Worm (Caenorhabditis elegans) whole organism, L3 larva: ENCODE data around the gene T25B9.5.

ENCODE experiments used
- aly-2 ChIP-seq: fragments of 150-350 bp; optimal IDR thresholded peaks from 2 replicates; lab custom pipeline; 2014; ENCODE audit warnings: missing biosample characterization, missing genetic modification characterization
- ama-1 ChIP-seq: fragments of 150-350 bp; optimal IDR thresholded peaks from 2 replicates; lab custom pipeline; 2018
- ceh-16 ChIP-seq: sonication (generic microtip); optimal IDR thresholded peaks from 2 replicates; lab custom pipeline; 2017; ENCODE audit warnings: missing biosample characterization, missing genetic modification characterization
- ceh-82 ChIP-seq: fragments of 150-350 bp; optimal IDR thresholded peaks from 2 replicates; lab custom pipeline; 2014; ENCODE audit warnings: missing biosample characterization, missing genetic modification characterization
- daf-12 ChIP-seq: fragments of 150-350 bp; optimal IDR thresholded peaks from 2 replicates; lab custom pipeline; 2014; ENCODE audit warnings: missing biosample characterization, missing genetic modification reagents, missing genetic modification characterization
- egl-27 ChIP-seq: sonication (generic microtip); optimal IDR thresholded peaks from 4 replicates; lab custom pipeline; 2017; ENCODE audit warnings: missing biosample characterization, missing genetic modification reagents, missing genetic modification characterization
- elt-1 ChIP-seq: fragments of 150-350 bp; optimal IDR thresholded peaks from 2 replicates; lab custom pipeline; 2014; ENCODE audit warnings: missing biosample characterization, missing genetic modification characterization
- elt-2 ChIP-seq: sonication (generic microtip); optimal IDR thresholded peaks from 2 replicates; lab custom pipeline; 2016; ENCODE audit warnings: missing genetic modification reagents, mild to moderate bottlenecking, missing genetic modification characterization, missing compliant biosample characterization
- fkh-2 ChIP-seq: fragments of 150-350 bp; optimal IDR thresholded peaks from 2 replicates; lab custom pipeline; 2014; ENCODE audit warnings: missing biosample characterization, missing genetic modification reagents, missing genetic modification characterization
- fos-1 ChIP-seq: fragments of 150-350 bp; optimal IDR thresholded peaks from 2 replicates; lab custom pipeline; 2014; ENCODE audit warnings: missing biosample characterization, missing genetic modification characterization
- hmg-11 ChIP-seq: sonication (generic microtip); optimal IDR thresholded peaks from 2 replicates; lab custom pipeline; 2016; ENCODE audit warnings: missing genetic modification characterization, missing compliant biosample characterization
- jun-1 ChIP-seq: fragments of 150-350 bp; optimal IDR thresholded peaks from 2 replicates; lab custom pipeline; 2014; ENCODE audit warnings: missing biosample characterization, missing genetic modification reagents, missing genetic modification characterization
- lin-15B ChIP-seq: fragments of 150-350 bp; optimal IDR thresholded peaks from 2 replicates; lab custom pipeline; 2014; ENCODE audit warnings: missing biosample characterization, missing genetic modification characterization
- lsy-12 ChIP-seq: sonication (generic microtip); optimal IDR thresholded peaks from 2 replicates; lab custom pipeline; 2016; ENCODE audit warnings: mild to moderate bottlenecking, missing genetic modification characterization, missing compliant biosample characterization
- mml-1 ChIP-seq: fragments of 150-350 bp; sonication (generic microtip); optimal IDR thresholded peaks from 3 replicates; lab custom pipeline; 2014; ENCODE audit warnings: missing biosample characterization, missing genetic modification characterization
- nhr-11 ChIP-seq: fragments of 150-350 bp; optimal IDR thresholded peaks from 2 replicates; lab custom pipeline; 2014; ENCODE audit warnings: missing biosample characterization, missing genetic modification characterization
- nhr-12 ChIP-seq: fragments of 150-350 bp; optimal IDR thresholded peaks from 2 replicates; lab custom pipeline; 2014; ENCODE audit warnings: missing biosample characterization, missing genetic modification characterization
- nhr-23 ChIP-seq: fragments of 150-350 bp; optimal IDR thresholded peaks from 2 replicates; lab custom pipeline; 2014; ENCODE audit warnings: missing biosample characterization, missing genetic modification reagents, missing genetic modification characterization
- nhr-237 ChIP-seq: fragments of 150-350 bp; optimal IDR thresholded peaks from 2 replicates; lab custom pipeline; 2014; ENCODE audit warnings: missing biosample characterization, missing genetic modification characterization
- nhr-67 ChIP-seq: fragments of 150-350 bp; optimal IDR thresholded peaks from 2 replicates; lab custom pipeline; 2014; ENCODE audit warnings: missing biosample characterization, missing genetic modification characterization
- pha-4 ChIP-seq: fragments of 150-350 bp; optimal IDR thresholded peaks from 2 replicates; lab custom pipeline; 2014; ENCODE audit warnings: missing biosample characterization, missing genetic modification reagents, missing genetic modification characterization
- pqm-1 ChIP-seq: fragments of 150-350 bp; optimal IDR thresholded peaks from 2 replicates; lab custom pipeline; 2017; ENCODE audit warnings: missing biosample characterization, missing genetic modification characterization, inconsistent platforms
- snpc-4 ChIP-seq: fragments of 150-350 bp; optimal IDR thresholded peaks from 2 replicates; lab custom pipeline; 2014; ENCODE audit warnings: missing biosample characterization, missing genetic modification characterization
- tbx-2 ChIP-seq: sonication (generic microtip); optimal IDR thresholded peaks from 2 replicates; lab custom pipeline; 2016; ENCODE audit warnings: mild to moderate bottlenecking, missing genetic modification characterization, missing compliant biosample characterization
- zag-1 ChIP-seq: fragments of 150-350 bp; optimal IDR thresholded peaks from 2 replicates; lab custom pipeline; 2014; ENCODE audit warnings: missing biosample characterization, missing genetic modification characterization
- ztf-11 ChIP-seq: fragments of 150-350 bp; optimal IDR thresholded peaks from 2 replicates; lab custom pipeline; 2014; ENCODE audit warnings: missing biosample characterization, missing genetic modification characterization

The T25B9.5 gene

ce11 chrIV:10711729-10712128, 42.9 kb downstream of the T25B9.5 start, which contains the start of gene glb-21:
TSS of gene glb-21 (minus strand) at chrIV:10711794.
- TF ChIP-seq mml-1 (no peak), nhr-12 (no peak), tbx-2 (tag; lab: Kevin White, UChicago) (no peak), lin-15B (tag; lab: Kevin White, UChicago) (no peak)
- TF ChIP-seq, all 47 proteins: peak for 0

DNA sequence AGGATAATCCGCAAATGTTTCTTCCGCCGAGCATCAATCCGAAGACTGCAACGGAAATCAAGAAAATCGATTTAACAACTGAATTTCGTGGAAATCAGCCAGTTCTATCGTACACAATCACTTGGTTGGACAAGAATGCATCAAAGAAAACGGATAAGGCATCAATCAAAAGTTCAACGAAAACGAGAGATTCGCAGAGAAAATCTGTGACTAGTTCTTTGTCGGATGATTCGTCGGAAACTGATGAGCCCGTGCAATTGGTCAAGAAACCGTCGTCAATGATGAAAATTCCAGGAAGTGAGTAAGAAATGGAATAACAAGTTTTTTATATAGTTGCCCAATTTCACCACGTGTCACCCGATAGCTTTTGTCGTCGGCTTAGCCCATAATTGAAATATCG, 48.5 kb downstream of the T25B9.5 start, which contains the start of gene R102.6:
Gene R102.6 (minus strand): TSS at position 101 of the 400 bp plus-strand sequence.
- TF ChIP-seq elt-2 (tag; lab: Kevin White, UChicago) (no peak), ceh-82 (no peak), fkh-2 (tag; lab: Kevin White, UChicago) (no peak), nhr-12 (no peak), elt-1 (no peak), lsy-12 (tag; lab: Kevin White, UChicago) (no peak), fos-1 (tag; lab: Kevin White, UChicago) (no peak)

DNA sequence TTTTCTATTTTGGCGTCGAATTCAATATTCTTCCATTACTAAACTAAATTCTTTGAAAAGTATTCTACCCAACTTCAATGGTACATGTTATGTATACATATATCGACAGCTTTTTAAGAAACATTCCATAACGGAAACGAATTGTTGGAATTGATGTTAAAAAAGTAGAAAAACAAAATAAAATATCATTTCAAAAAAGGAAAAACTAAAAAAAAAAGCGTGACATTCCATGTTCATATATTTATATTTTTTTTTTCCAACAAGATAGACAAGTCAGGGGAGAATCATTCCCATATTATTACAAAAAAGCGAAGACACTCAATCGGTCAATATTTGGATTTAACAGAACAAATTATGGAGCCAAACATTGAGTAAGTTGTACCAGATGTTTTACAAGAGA, 49.4 kb downstream of the T25B9.5 start, which contains the start of gene R102.10:
Gene R102.10 (plus strand): TSS at position 301 of the 400 bp plus-strand sequence.
- no peak for TF ChIP-seq ama-1 (lab: Kevin White, UChicago)
- TF ChIP-seq egl-27 (tag; lab: Kevin White, UChicago): no peak
- TF ChIP-seq ceh-16 (tag; lab: Kevin White, UChicago): no peak
- no peak for TF ChIP-seq nhr-23 (tag; lab: Kevin White, UChicago)
- TF ChIP-seq pqm-1: no peak
- no peak for TF ChIP-seq nhr-237 (tag; lab: Kevin White, UChicago)
- no peak for TF ChIP-seq snpc-4 (tag; lab: Kevin White, UChicago)
- TF ChIP-seq ztf-11 (tag; lab: Kevin White, UChicago): no peak
- TF ChIP-seq zag-1 (tag; lab: Kevin White, UChicago): no peak
- TF ChIP-seq jun-1 (tag; lab: Kevin White, UChicago): no peak
- TF ChIP-seq pha-4 (tag; lab: Kevin White, UChicago): no peak
- TF ChIP-seq daf-12 (tag; lab: Kevin White, UChicago): no peak
- TF ChIP-seq nhr-11 (tag; lab: Kevin White, UChicago): no peak
- TF ChIP-seq nhr-12: no peak
- no peak for TF ChIP-seq nhr-67 (tag; lab: Kevin White, UChicago)
- TF ChIP-seq aly-2: no peak
- TF ChIP-seq hmg-11 (tag; lab: Kevin White, UChicago): no peak
